Worm (Caenorhabditis elegans) whole organism, L3 larva: ENCODE results near the gene lin-54.

Experiments used
- R02D3.7 ChIP-seq: fragments of 150-350 bp; optimal IDR thresholded peaks from 2 replicates; lab custom pipeline; 2014; ENCODE audit warnings: missing biosample characterization, missing genetic modification characterization
- ZK546.5 ChIP-seq: sonication (generic microtip); optimal IDR thresholded peaks from 2 replicates; lab custom pipeline; 2017; ENCODE audit warnings: missing biosample characterization, missing genetic modification characterization
- aly-2 ChIP-seq: fragments of 150-350 bp; optimal IDR thresholded peaks from 2 replicates; lab custom pipeline; 2014; ENCODE audit warnings: missing biosample characterization, missing genetic modification characterization
- ama-1 ChIP-seq: fragments of 150-350 bp; optimal IDR thresholded peaks from 2 replicates; lab custom pipeline; 2018
- ceh-16 ChIP-seq: sonication (generic microtip); optimal IDR thresholded peaks from 2 replicates; lab custom pipeline; 2017; ENCODE audit warnings: missing biosample characterization, missing genetic modification characterization
- ceh-28 ChIP-seq: fragments of 150-350 bp; optimal IDR thresholded peaks from 2 replicates; lab custom pipeline; 2014; ENCODE audit warnings: missing biosample characterization, missing genetic modification reagents, missing genetic modification characterization
- ceh-82 ChIP-seq: fragments of 150-350 bp; optimal IDR thresholded peaks from 2 replicates; lab custom pipeline; 2014; ENCODE audit warnings: missing biosample characterization, missing genetic modification characterization
- daf-12 ChIP-seq: fragments of 150-350 bp; optimal IDR thresholded peaks from 2 replicates; lab custom pipeline; 2014; ENCODE audit warnings: missing biosample characterization, missing genetic modification reagents, missing genetic modification characterization
- egl-5 ChIP-seq: fragments of 150-350 bp; optimal IDR thresholded peaks from 2 replicates; lab custom pipeline; 2017; ENCODE audit warnings: missing biosample characterization, missing genetic modification reagents, missing genetic modification characterization, inconsistent platforms
- elt-2 ChIP-seq: sonication (generic microtip); optimal IDR thresholded peaks from 2 replicates; lab custom pipeline; 2016; ENCODE audit warnings: missing genetic modification reagents, mild to moderate bottlenecking, missing genetic modification characterization, missing compliant biosample characterization
- elt-3 ChIP-seq, 3 experiments: fragments of 150-350 bp in 1 of 3; sonication (generic microtip) in 2 of 3; optimal IDR thresholded peaks; 2 replicates in 2 of 3; 4 replicates in 1 of 3; lab custom pipeline; 2014 to 2017; ENCODE audit warnings: missing biosample characterization in 3 of 3, missing genetic modification characterization in 3 of 3
- eor-1 ChIP-seq, 2 experiments: fragments of 150-350 bp; optimal IDR thresholded peaks; 2 replicates each; lab custom pipeline; 2014 to 2018; ENCODE audit warnings: missing biosample characterization in 2 of 2, missing genetic modification characterization in 2 of 2
- fkh-2 ChIP-seq: fragments of 150-350 bp; optimal IDR thresholded peaks from 2 replicates; lab custom pipeline; 2014; ENCODE audit warnings: missing biosample characterization, missing genetic modification reagents, missing genetic modification characterization
- fos-1 ChIP-seq: fragments of 150-350 bp; optimal IDR thresholded peaks from 2 replicates; lab custom pipeline; 2014; ENCODE audit warnings: missing biosample characterization, missing genetic modification characterization
- hmg-11 ChIP-seq: sonication (generic microtip); optimal IDR thresholded peaks from 2 replicates; lab custom pipeline; 2016; ENCODE audit warnings: missing genetic modification characterization, missing compliant biosample characterization
- jun-1 ChIP-seq: fragments of 150-350 bp; optimal IDR thresholded peaks from 2 replicates; lab custom pipeline; 2014; ENCODE audit warnings: missing biosample characterization, missing genetic modification reagents, missing genetic modification characterization
- lin-15B ChIP-seq: fragments of 150-350 bp; optimal IDR thresholded peaks from 2 replicates; lab custom pipeline; 2014; ENCODE audit warnings: missing biosample characterization, missing genetic modification characterization
- lsy-12 ChIP-seq: sonication (generic microtip); optimal IDR thresholded peaks from 2 replicates; lab custom pipeline; 2016; ENCODE audit warnings: mild to moderate bottlenecking, missing genetic modification characterization, missing compliant biosample characterization
- mml-1 ChIP-seq: fragments of 150-350 bp; sonication (generic microtip); optimal IDR thresholded peaks from 3 replicates; lab custom pipeline; 2014; ENCODE audit warnings: missing biosample characterization, missing genetic modification characterization
- nfya-1 ChIP-seq: sonication (generic microtip); optimal IDR thresholded peaks from 2 replicates; lab custom pipeline; 2017; ENCODE audit warnings: missing genetic modification characterization, mild to moderate bottlenecking, missing compliant biosample characterization, antibody characterized with exemption, moderate library complexity; ENCODE audit not compliant: insufficient read depth
- nhr-11 ChIP-seq: fragments of 150-350 bp; optimal IDR thresholded peaks from 2 replicates; lab custom pipeline; 2014; ENCODE audit warnings: missing biosample characterization, missing genetic modification characterization
- nhr-12 ChIP-seq: fragments of 150-350 bp; optimal IDR thresholded peaks from 2 replicates; lab custom pipeline; 2014; ENCODE audit warnings: missing biosample characterization, missing genetic modification characterization
- nhr-23 ChIP-seq: fragments of 150-350 bp; optimal IDR thresholded peaks from 2 replicates; lab custom pipeline; 2014; ENCODE audit warnings: missing biosample characterization, missing genetic modification reagents, missing genetic modification characterization
- nhr-67 ChIP-seq: fragments of 150-350 bp; optimal IDR thresholded peaks from 2 replicates; lab custom pipeline; 2014; ENCODE audit warnings: missing biosample characterization, missing genetic modification characterization
- nhr-76 ChIP-seq: fragments of 150-350 bp; sonication (generic microtip); optimal IDR thresholded peaks from 5 replicates; lab custom pipeline; 2014; ENCODE audit warnings: missing biosample characterization, missing genetic modification characterization
- pha-4 ChIP-seq: fragments of 150-350 bp; optimal IDR thresholded peaks from 2 replicates; lab custom pipeline; 2014; ENCODE audit warnings: missing biosample characterization, missing genetic modification reagents, missing genetic modification characterization
- pqm-1 ChIP-seq: fragments of 150-350 bp; optimal IDR thresholded peaks from 2 replicates; lab custom pipeline; 2017; ENCODE audit warnings: missing biosample characterization, missing genetic modification characterization, inconsistent platforms
- unc-39 ChIP-seq: sonication (generic microtip); optimal IDR thresholded peaks from 4 replicates; lab custom pipeline; 2017; ENCODE audit warnings: missing biosample characterization, missing genetic modification characterization
- unc-62 ChIP-seq: fragments of 150-350 bp; sonication (generic microtip); optimal IDR thresholded peaks from 4 replicates; lab custom pipeline; 2014; ENCODE audit warnings: missing biosample characterization, missing genetic modification reagents, missing genetic modification characterization
- zag-1 ChIP-seq: fragments of 150-350 bp; optimal IDR thresholded peaks from 2 replicates; lab custom pipeline; 2014; ENCODE audit warnings: missing biosample characterization, missing genetic modification characterization
- ztf-11 ChIP-seq: fragments of 150-350 bp; optimal IDR thresholded peaks from 2 replicates; lab custom pipeline; 2014; ENCODE audit warnings: missing biosample characterization, missing genetic modification characterization
- ztf-4 ChIP-seq: fragments of 150-350 bp; optimal IDR thresholded peaks from 2 replicates; lab custom pipeline; 2014; ENCODE audit warnings: missing biosample characterization, missing genetic modification characterization

lin-54 gene

DNA sequence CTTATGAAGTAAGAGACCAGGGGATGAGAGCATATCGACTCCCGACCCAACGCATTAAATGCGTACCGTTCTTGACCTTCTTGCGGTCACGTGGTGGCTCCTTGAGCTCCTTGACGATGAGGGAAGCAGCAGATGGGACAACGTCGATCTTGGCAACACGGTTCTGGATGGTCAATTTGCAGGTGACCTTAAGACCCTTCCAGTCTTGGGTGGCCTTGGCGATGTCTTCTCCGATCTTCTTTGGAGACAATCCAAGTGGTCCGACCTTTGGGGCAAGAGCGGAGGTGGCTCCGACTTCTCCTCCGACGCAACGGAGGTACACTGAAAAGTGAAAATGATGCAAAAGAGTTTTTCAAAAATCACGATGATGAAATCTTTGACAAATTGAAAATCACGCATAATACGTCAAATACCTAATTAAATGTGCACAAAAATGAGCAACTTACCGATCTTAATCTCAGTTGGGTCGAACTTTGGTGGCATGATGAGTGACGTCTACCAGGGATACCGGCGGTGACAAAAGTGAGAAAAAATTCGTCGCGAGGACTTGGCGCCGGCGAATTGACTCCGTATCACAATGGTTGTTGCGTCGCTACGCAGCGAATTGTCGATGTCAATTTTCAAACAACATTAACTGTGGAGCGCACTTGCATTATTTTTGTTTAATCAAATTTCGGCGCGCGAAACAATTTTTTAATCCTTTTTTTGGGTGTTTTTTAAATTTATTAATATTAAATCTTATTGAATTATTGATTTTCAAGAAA, 584 bp upstream of the lin-54 start, which contains the start of gene rpl-12 (continued):
- peak; percentile 47 for TF ChIP-seq ceh-16 (tag; lab: Kevin White, UChicago)
- peak; percentile 72 for TF ChIP-seq nhr-76
- peak; percentile 69 for TF ChIP-seq fkh-2 (tag; lab: Kevin White, UChicago)
- peak; percentile 92 for TF ChIP-seq ceh-28
- peak; percentile 83 for TF ChIP-seq ama-1 (lab: Kevin White, UChicago)
- no peak for TF ChIP-seq nhr-12
- no peak for TF ChIP-seq eor-1 (tag; optimal IDR thresholded peaks at IDR 0.05; lab: Kevin White, UChicago)

DNA sequence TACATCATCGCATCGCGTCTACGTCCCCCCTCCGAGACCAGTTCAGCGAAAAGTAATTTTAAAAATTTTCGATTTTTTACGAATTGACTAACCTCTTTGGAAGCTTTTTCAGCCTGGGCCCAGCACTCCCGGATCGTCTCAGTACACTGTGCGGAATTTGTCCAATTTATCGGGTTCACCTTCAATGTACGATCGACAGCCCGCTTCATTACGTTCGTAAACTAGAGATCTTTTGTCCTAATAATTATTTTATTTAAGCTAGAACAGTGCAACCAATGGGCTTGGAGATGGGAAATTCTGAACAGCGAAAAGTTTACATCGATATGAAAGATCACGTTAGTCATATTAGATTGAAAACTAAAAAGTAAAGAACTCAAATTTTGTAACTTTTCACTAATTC, 496 bp downstream of the lin-54 start:
- TF ChIP-seq ztf-11, result no peak
- TF ChIP-seq ceh-28, result no peak
- TF ChIP-seq, all 47 proteins: peak for 0

DNA sequence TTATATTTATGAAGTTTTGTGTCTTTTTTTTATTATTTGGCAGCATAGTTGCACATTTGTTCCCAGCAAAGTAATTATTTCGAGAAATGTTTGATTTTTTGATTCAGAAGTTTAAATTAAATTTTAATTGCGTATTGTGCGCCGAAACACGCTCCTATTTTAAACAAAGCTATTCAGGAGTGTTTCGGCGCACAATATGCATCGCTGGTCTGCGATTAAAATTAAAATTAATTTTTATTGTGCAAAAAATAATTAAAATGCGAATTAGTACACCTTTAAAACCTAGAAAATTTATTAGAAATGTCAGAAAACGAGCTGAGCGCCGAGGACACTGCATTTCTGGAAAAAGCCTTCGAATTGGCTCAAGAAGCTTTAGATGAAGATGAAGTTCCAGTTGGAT, 2.5 kb downstream of the lin-54 start, which contains the start of gene JC8.4:
Gene JC8.4 (plus strand): TSS at position 301 of the 400 bp plus-strand sequence.
- TF ChIP-seq ceh-28 (no peak), jun-1 (tag; lab: Kevin White, UChicago) (no peak)
- TF ChIP-seq, all 47 proteins: peak for 0

DNA sequence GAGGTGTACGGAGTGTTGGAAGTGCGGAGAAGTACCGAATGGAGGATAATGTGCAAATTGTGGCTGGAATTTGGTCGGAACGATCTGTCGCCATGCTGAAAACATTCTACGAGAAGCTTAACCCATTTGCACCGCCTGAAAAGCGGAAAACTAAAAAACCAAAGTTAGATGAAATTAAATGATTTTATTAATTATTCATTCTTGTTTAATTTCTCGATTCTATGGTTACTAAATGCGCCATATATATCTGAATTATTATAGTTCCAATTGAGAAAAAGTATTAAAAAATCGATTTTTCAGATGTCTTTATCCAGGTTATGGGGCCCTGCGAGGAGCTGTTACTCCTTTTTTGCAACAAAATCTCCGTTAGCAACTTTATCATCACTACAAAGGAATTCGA, 3.2 kb downstream of the lin-54 start, which contains the start of gene cox-11:
Gene cox-11 (plus strand): TSS at position 301 of the 400 bp plus-strand sequence.
- TF ChIP-seq R02D3.7 (tag; lab: Kevin White, UChicago) (no peak), unc-39 (tag; lab: Kevin White, UChicago) (no peak), ceh-82 (tag; lab: Kevin White, UChicago) (no peak), fos-1 (no peak), daf-12 (tag; lab: Kevin White, UChicago) (no peak), ZK546.5 (tag; lab: Kevin White, UChicago) (no peak), lin-15B (tag; lab: Kevin White, UChicago) (no peak), elt-2 (tag; lab: Kevin White, UChicago) (no peak), lsy-12 (no peak), hmg-11 (no peak), pqm-1 (tag; lab: Kevin White, UChicago) (no peak), ztf-11 (no peak), nhr-23 (no peak), ztf-4 (tag; lab: Kevin White, UChicago) (no peak), ceh-16 (tag; lab: Kevin White, UChicago) (no peak), ceh-28 (no peak)
- TF ChIP-seq, all 47 proteins: peak for 0

DNA sequence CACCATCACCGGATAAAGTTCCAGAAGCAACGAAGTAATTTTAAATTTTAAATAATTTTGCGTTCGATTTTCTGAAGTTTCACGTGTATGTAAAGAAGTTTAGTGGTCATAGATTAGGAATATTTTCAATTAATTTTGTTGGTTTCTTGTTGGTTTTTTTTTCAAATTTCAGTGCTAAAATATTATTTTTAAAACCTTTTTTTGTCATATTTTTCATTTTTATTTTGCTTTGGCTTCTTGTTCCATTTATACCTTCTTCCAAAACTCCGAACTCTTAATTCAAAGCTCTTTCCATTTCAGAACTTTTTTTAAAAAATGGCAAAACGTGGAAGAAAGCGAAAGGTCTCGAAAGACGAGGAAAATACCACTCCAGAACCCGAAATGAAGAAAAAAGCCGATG, 6.1 kb downstream of the lin-54 start, which contains the start of gene JC8.7:
Gene JC8.7 (plus strand): TSS at position 301 of the 400 bp plus-strand sequence.
- TF ChIP-seq pha-4 (no peak), jun-1 (tag; lab: Kevin White, UChicago) (no peak), elt-3 (tag; optimal IDR thresholded peaks at IDR 0.05; lab: Kevin White, UChicago) (no peak), ceh-16 (tag; lab: Kevin White, UChicago) (no peak), zag-1 (tag; lab: Kevin White, UChicago) (no peak), ceh-28 (no peak), nhr-67 (tag; lab: Kevin White, UChicago) (no peak), unc-62 (no peak), nhr-11 (tag; lab: Kevin White, UChicago) (no peak), aly-2 (tag; lab: Kevin White, UChicago) (no peak), egl-5 (tag; lab: Kevin White, UChicago) (no peak), lsy-12 (no peak), R02D3.7 (tag; lab: Kevin White, UChicago) (no peak), nhr-76 (no peak), ceh-82 (tag; lab: Kevin White, UChicago) (no peak), ama-1 (lab: Kevin White, UChicago) (no peak), eor-1 (tag; optimal IDR thresholded peaks at IDR 0.05; lab: Kevin White, UChicago) (no peak), lin-15B (tag; lab: Kevin White, UChicago) (no peak), mml-1 (tag; lab: Kevin White, UChicago) (no peak), nfya-1 (tag; lab: Kevin White, UChicago) (no peak)
